Worm (Caenorhabditis elegans) whole organism, late embryonic: ENCODE data around the gene col-179.

Experiments
- C08G9.2 ChIP-seq: sonication (generic microtip); optimal IDR thresholded peaks from 2 replicates; lab custom pipeline; 2016; ENCODE audit warnings: mild to moderate bottlenecking, missing genetic modification characterization, moderate library complexity, missing compliant biosample characterization
- C38D4.7 ChIP-seq: fragments of 200-800 bp; sonication (Bioruptor generic); optimal IDR thresholded peaks from 2 replicates; lab custom pipeline; 2018; ENCODE audit warnings: mild to moderate bottlenecking, missing genetic modification characterization, moderate library complexity, missing compliant biosample characterization
- K02D7.2 ChIP-seq: sonication (generic microtip); optimal IDR thresholded peaks from 2 replicates; lab custom pipeline; 2017; ENCODE audit warnings: mild to moderate bottlenecking, missing genetic modification characterization, missing compliant biosample characterization
- T23F11.4 ChIP-seq: fragments of 200-800 bp; sonication (Bioruptor generic); optimal IDR thresholded peaks from 2 replicates; lab custom pipeline; 2018; ENCODE audit warnings: mild to moderate bottlenecking, missing genetic modification characterization, missing compliant biosample characterization
- Y22D7AL.16 ChIP-seq: sonication (generic microtip); optimal IDR thresholded peaks from 2 replicates; lab custom pipeline; 2016; ENCODE audit warnings: missing genetic modification characterization, missing compliant biosample characterization
- ahr-1 ChIP-seq: sonication (generic microtip); optimal IDR thresholded peaks from 2 replicates; lab custom pipeline; 2016; ENCODE audit warnings: missing genetic modification characterization, missing compliant biosample characterization
- ceh-18 ChIP-seq: sonication (generic microtip); optimal IDR thresholded peaks from 2 replicates; lab custom pipeline; 2016; ENCODE audit warnings: missing genetic modification characterization, missing compliant biosample characterization
- ceh-2 ChIP-seq: sonication (generic microtip); optimal IDR thresholded peaks from 2 replicates; lab custom pipeline; 2016; ENCODE audit warnings: missing genotype, missing genetic modification characterization, missing compliant biosample characterization
- ceh-22 ChIP-seq: sonication (generic microtip); optimal IDR thresholded peaks from 2 replicates; lab custom pipeline; 2017; ENCODE audit warnings: missing biosample characterization, missing genetic modification characterization
- ceh-24 ChIP-seq: sonication (generic microtip); optimal IDR thresholded peaks from 2 replicates; lab custom pipeline; 2016; ENCODE audit warnings: mild to moderate bottlenecking, missing genetic modification characterization, missing compliant biosample characterization
- ceh-34 ChIP-seq: sonication (generic microtip); optimal IDR thresholded peaks from 2 replicates; lab custom pipeline; 2016; ENCODE audit warnings: mild to moderate bottlenecking, missing genetic modification characterization, missing compliant biosample characterization
- ceh-45 ChIP-seq: fragments of 200-800 bp; sonication (Bioruptor generic); IDR thresholded peaks from 2 replicates; pipeline ENCODE4 v1.3.6; 2022; ENCODE audit warnings: missing genetic modification reagents, missing genetic modification characterization, missing compliant biosample characterization
- ceh-48 ChIP-seq: sonication (generic microtip); optimal IDR thresholded peaks from 2 replicates; lab custom pipeline; 2016; ENCODE audit warnings: missing genetic modification characterization, inconsistent platforms, missing compliant biosample characterization
- ceh-9 ChIP-seq: sonication (generic microtip); optimal IDR thresholded peaks from 2 replicates; lab custom pipeline; 2016; ENCODE audit warnings: mild to moderate bottlenecking, missing genetic modification characterization, inconsistent platforms, missing compliant biosample characterization
- che-1 ChIP-seq: sonication (generic microtip); optimal IDR thresholded peaks from 2 replicates; lab custom pipeline; 2016; ENCODE audit warnings: mild to moderate bottlenecking, missing genetic modification characterization, missing compliant biosample characterization
- dmd-4 ChIP-seq: sonication (generic microtip); optimal IDR thresholded peaks from 2 replicates; lab custom pipeline; 2016; ENCODE audit warnings: borderline replicate concordance, missing genetic modification characterization, missing compliant biosample characterization
- dve-1 ChIP-seq: sonication (generic microtip); optimal IDR thresholded peaks from 2 replicates; lab custom pipeline; 2017; ENCODE audit warnings: antibody characterized with exemption, mild to moderate bottlenecking, missing genetic modification characterization, missing compliant biosample characterization
- elt-2 ChIP-seq: sonication (generic microtip); optimal IDR thresholded peaks from 2 replicates; lab custom pipeline; 2016; ENCODE audit warnings: missing genetic modification reagents, missing genetic modification characterization, missing compliant biosample characterization
- eyg-1 ChIP-seq: sonication (generic microtip); optimal IDR thresholded peaks from 2 replicates; lab custom pipeline; 2016; ENCODE audit warnings: missing genotype, missing genetic modification characterization, missing compliant biosample characterization
- fax-1 ChIP-seq: sonication (generic microtip); optimal IDR thresholded peaks from 2 replicates; lab custom pipeline; 2016; ENCODE audit warnings: missing genotype, missing genetic modification characterization, missing compliant biosample characterization
- fkh-10 ChIP-seq: fragments of 150-350 bp; optimal IDR thresholded peaks from 2 replicates; lab custom pipeline; 2014; ENCODE audit warnings: missing biosample characterization, missing genetic modification reagents, missing genetic modification characterization
- fkh-6 ChIP-seq: sonication (generic microtip); optimal IDR thresholded peaks from 2 replicates; lab custom pipeline; 2016; ENCODE audit warnings: missing genetic modification characterization, missing compliant biosample characterization
- gmeb-2 ChIP-seq: sonication (generic microtip); optimal IDR thresholded peaks from 2 replicates; lab custom pipeline; 2016; ENCODE audit warnings: missing genetic modification characterization, inconsistent platforms, missing compliant biosample characterization
- hlh-13 ChIP-seq: fragments of 200-800 bp; sonication (Bioruptor generic); optimal IDR thresholded peaks from 2 replicates; lab custom pipeline; 2018; ENCODE audit warnings: mild to moderate bottlenecking, missing genetic modification characterization, missing compliant biosample characterization
- hlh-15 ChIP-seq: sonication (generic microtip); optimal IDR thresholded peaks from 2 replicates; lab custom pipeline; 2016; ENCODE audit warnings: missing genetic modification characterization, missing compliant biosample characterization
- hlh-6 ChIP-seq: sonication (generic microtip); optimal IDR thresholded peaks from 2 replicates; lab custom pipeline; 2016; ENCODE audit warnings: missing genotype, missing genetic modification characterization, missing compliant biosample characterization
- lin-11 ChIP-seq: fragments of 200-800 bp; sonication (Bioruptor generic); optimal IDR thresholded peaks from 2 replicates; lab custom pipeline; 2018; ENCODE audit warnings: mild to moderate bottlenecking, missing genetic modification characterization, missing compliant biosample characterization
- nfya-1 ChIP-seq: sonication (generic microtip); optimal IDR thresholded peaks from 2 replicates; lab custom pipeline; 2017; ENCODE audit warnings: missing genetic modification characterization, mild to moderate bottlenecking, missing compliant biosample characterization, antibody characterized with exemption, moderate library complexity
- nhr-232 ChIP-seq: sonication (generic microtip); optimal IDR thresholded peaks from 2 replicates; lab custom pipeline; 2016; ENCODE audit warnings: missing genetic modification characterization, missing compliant biosample characterization
- odd-2 ChIP-seq: sonication (generic microtip); optimal IDR thresholded peaks from 2 replicates; lab custom pipeline; 2017; ENCODE audit warnings: antibody characterized with exemption, mild to moderate bottlenecking, missing genetic modification characterization, missing compliant biosample characterization
- pax-1 ChIP-seq: fragments of 150-350 bp; optimal IDR thresholded peaks from 2 replicates; lab custom pipeline; 2014; ENCODE audit warnings: missing biosample characterization, missing genetic modification characterization
- pha-2 ChIP-seq: sonication (generic microtip); optimal IDR thresholded peaks from 2 replicates; lab custom pipeline; 2017; ENCODE audit warnings: mild to moderate bottlenecking, missing genetic modification characterization, missing compliant biosample characterization
- pqm-1 ChIP-seq: sonication (generic microtip); optimal IDR thresholded peaks from 2 replicates; lab custom pipeline; 2016; ENCODE audit warnings: missing genetic modification characterization, missing compliant biosample characterization
- ref-2 ChIP-seq: sonication (generic microtip); optimal IDR thresholded peaks from 2 replicates; lab custom pipeline; 2016; ENCODE audit warnings: missing genetic modification characterization, missing compliant biosample characterization
- rnt-1 ChIP-seq: sonication (generic microtip); optimal IDR thresholded peaks from 2 replicates; lab custom pipeline; 2016; ENCODE audit warnings: missing genetic modification characterization, missing compliant biosample characterization
- sox-2 ChIP-seq: fragments of 200-800 bp; sonication (Bioruptor generic); IDR thresholded peaks from 2 replicates; pipeline ENCODE4 v1.3.6; 2022; ENCODE audit warnings: missing genetic modification reagents, missing genetic modification characterization, missing compliant biosample characterization
- tbx-2 ChIP-seq: sonication (generic microtip); optimal IDR thresholded peaks from 2 replicates; lab custom pipeline; 2016; ENCODE audit warnings: missing genetic modification characterization, missing compliant biosample characterization
- tbx-7 ChIP-seq: sonication (generic microtip); optimal IDR thresholded peaks from 2 replicates; lab custom pipeline; 2016; ENCODE audit warnings: missing genotype, missing genetic modification characterization, missing compliant biosample characterization
- unc-42 ChIP-seq: sonication (generic microtip); optimal IDR thresholded peaks from 2 replicates; lab custom pipeline; 2016; ENCODE audit warnings: missing genotype, missing genetic modification characterization, missing compliant biosample characterization
- zip-5 ChIP-seq: sonication (generic microtip); optimal IDR thresholded peaks from 2 replicates; lab custom pipeline; 2016; ENCODE audit warnings: missing genetic modification characterization, missing compliant biosample characterization

The col-179 gene

ce11 chrX:11201165-11201564 is at the start of gene col-179:
Gene col-179 (plus strand): TSS chrX:11201465.
- TF ChIP-seq pax-1 (tag; lab: Kevin White, UChicago): no peak
- TF ChIP-seq eyg-1 (tag; lab: Kevin White, UChicago): no peak
- no peak for TF ChIP-seq odd-2 (tag; lab: Kevin White, UChicago)
- TF ChIP-seq hlh-15: no peak
- TF ChIP-seq gmeb-2 (tag; lab: Kevin White, UChicago): no peak
- TF ChIP-seq ceh-2: no peak
- no peak for TF ChIP-seq ref-2 (tag; lab: Kevin White, UChicago)
- TF ChIP-seq ceh-48 (tag; lab: Kevin White, UChicago): no peak
- TF ChIP-seq fkh-6 (tag; lab: Kevin White, UChicago): no peak
- no peak for TF ChIP-seq C08G9.2 (tag; lab: Kevin White, UChicago)
- TF ChIP-seq tbx-2 (tag; lab: Kevin White, UChicago): no peak
- TF ChIP-seq rnt-1: no peak
- TF ChIP-seq C38D4.7 (GFP tag; lab: Kevin White, UChicago): no peak
- TF ChIP-seq fax-1 (tag; lab: Kevin White, UChicago): no peak
- no peak for TF ChIP-seq zip-5
- no peak for TF ChIP-seq dve-1 (tag; lab: Kevin White, UChicago)
- TF ChIP-seq, all 69 proteins: peak for 0

DNA sequence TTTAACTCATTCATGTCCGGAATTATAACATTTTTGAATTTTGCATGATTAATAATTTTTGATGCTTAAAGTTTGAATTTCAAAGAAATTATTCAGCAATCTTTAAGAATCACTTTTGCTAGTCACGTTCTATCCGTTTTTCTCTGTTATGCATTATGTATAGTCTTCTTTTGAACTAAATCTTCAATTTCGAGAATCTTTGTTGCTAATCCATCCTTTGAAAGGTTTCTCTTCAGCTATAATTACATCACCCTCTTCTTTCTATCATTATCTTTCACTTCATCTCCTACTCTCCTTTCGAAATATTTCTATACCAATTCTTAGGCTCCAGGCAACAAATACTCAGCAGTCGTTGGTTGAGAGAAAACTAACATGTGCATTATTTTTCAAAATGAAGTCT is 49.8 kb upstream of the col-179 start:
- TF ChIP-seq ceh-18 (tag; lab: Kevin White, UChicago): no peak
- TF ChIP-seq, all 69 proteins: peak for 0

DNA sequence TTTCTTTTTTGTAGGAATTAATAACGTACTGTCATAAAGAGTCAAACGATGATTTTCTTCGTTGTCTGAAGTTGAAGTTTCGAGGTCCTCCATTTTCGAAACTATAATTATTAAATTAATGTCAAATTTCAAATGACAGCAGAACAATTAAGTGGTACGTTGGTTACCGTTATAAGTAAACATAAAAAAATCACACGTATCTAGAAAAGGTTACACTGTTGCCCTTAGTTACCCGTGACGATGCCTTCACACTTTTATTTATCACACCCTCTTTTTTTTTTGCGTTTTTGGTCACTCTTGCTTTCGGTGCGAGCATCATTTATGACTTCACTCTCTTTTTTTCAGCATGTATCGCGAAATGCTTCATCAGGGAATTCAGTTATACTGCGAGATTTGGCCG is 48.5 kb upstream of the col-179 start, which contains the start of the genes C05C9.3 and C05C9.2:
TSS of gene C05C9.3 (minus strand) at position 101 of the 400 bp plus-strand sequence.
TSS of gene C05C9.2 (plus strand) at position 346 of the 400 bp plus-strand sequence.
- no peak for TF ChIP-seq ceh-24 (tag; lab: Kevin White, UChicago)
- TF ChIP-seq ceh-34 (tag; lab: Kevin White, UChicago): no peak
- no peak for TF ChIP-seq pax-1 (tag; lab: Kevin White, UChicago)
- TF ChIP-seq K02D7.2: no peak
- TF ChIP-seq ceh-18 (tag; lab: Kevin White, UChicago): no peak
- no peak for TF ChIP-seq lin-11 (tag; lab: Kevin White, UChicago)
- no peak for TF ChIP-seq dmd-4
- TF ChIP-seq sox-2 (GFP tag; lab: Robert Waterston, UW): no peak
- TF ChIP-seq ahr-1 (tag; lab: Kevin White, UChicago): no peak
- TF ChIP-seq elt-2 (tag; lab: Kevin White, UChicago): no peak
- no peak for TF ChIP-seq che-1 (tag; lab: Kevin White, UChicago)
- TF ChIP-seq hlh-13 (GFP tag; lab: Kevin White, UChicago): no peak
- TF ChIP-seq hlh-6 (tag; lab: Kevin White, UChicago): no peak
- no peak for TF ChIP-seq pha-2 (tag; lab: Kevin White, UChicago)
- TF ChIP-seq eyg-1 (tag; lab: Kevin White, UChicago): no peak
- TF ChIP-seq ceh-9 (tag; lab: Kevin White, UChicago): no peak
- no peak for TF ChIP-seq nfya-1
- no peak for TF ChIP-seq Y22D7AL.16 (tag; lab: Kevin White, UChicago)

DNA sequence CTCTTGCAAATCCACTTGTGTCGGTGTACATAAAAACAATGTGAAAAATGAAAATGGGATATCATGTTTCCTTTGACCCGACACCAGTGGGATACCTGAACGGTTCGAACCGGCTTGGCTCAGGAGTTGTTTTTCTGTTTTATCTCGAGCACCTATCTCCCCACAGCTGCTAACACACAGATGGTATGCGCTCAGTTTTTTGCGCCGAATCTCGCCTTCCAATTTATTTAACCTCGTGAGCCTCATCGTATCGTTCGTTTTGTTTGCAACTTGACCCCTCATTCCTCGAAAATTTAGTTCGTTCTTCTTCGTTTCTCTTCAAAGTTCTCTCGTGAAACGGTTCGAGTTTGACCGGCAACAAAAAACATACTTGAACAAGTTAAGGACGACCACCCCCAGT is 40.7 kb upstream of the col-179 start, which contains the start of gene C05C9.1:
TSS of gene C05C9.1 (plus strand) at position 301 of the 400 bp plus-strand sequence.
- no peak for TF ChIP-seq ceh-22 (tag; lab: Kevin White, UChicago)

ce11 chrX:11162778-11163584 is 38.3 kb upstream of the col-179 start:
- no peak for TF ChIP-seq odd-2 (tag; lab: Kevin White, UChicago)
- no peak for TF ChIP-seq fkh-10 (GFP tag; lab: Kevin White, UChicago)
- no peak for TF ChIP-seq T23F11.4 (GFP tag; lab: Kevin White, UChicago)
- TF ChIP-seq unc-42 (tag; lab: Kevin White, UChicago): no peak
- no peak for TF ChIP-seq tbx-7 (tag; lab: Kevin White, UChicago)
- TF ChIP-seq ceh-24 (tag; lab: Kevin White, UChicago): no peak
- no peak for TF ChIP-seq eyg-1 (tag; lab: Kevin White, UChicago)
- no peak for TF ChIP-seq sox-2 (GFP tag; lab: Robert Waterston, UW)
- no peak for TF ChIP-seq nfya-1
- TF ChIP-seq nhr-232: no peak
- TF ChIP-seq pqm-1 (tag; lab: Kevin White, UChicago): no peak
- TF ChIP-seq ceh-45 (GFP tag; lab: Robert Waterston, UW): no peak
- TF ChIP-seq ceh-9 (tag; lab: Kevin White, UChicago): no peak
